Worm (Caenorhabditis elegans) whole organism, L1 larva: Measurements from ENCODE around the gene T21C12.8.

Experiments
- ama-1 ChIP-seq: fragments of 150-350 bp; optimal IDR thresholded peaks from 2 replicates; lab custom pipeline; 2014
- ceh-63 ChIP-seq: fragments of 200-800 bp; sonication (Bioruptor generic); optimal IDR thresholded peaks from 2 replicates; lab custom pipeline; 2018; ENCODE audit warnings: mild to moderate bottlenecking, missing genetic modification characterization, missing compliant biosample characterization
- elt-2 ChIP-seq: sonication (generic microtip); optimal IDR thresholded peaks from 2 replicates; lab custom pipeline; 2016; ENCODE audit warnings: missing genetic modification characterization, mild to moderate bottlenecking, inconsistent platforms, missing compliant biosample characterization, missing genetic modification reagents
- fos-1 ChIP-seq: fragments of 150-350 bp; optimal IDR thresholded peaks from 2 replicates; lab custom pipeline; 2014; ENCODE audit warnings: missing biosample characterization, missing genetic modification characterization
- lin-39 ChIP-seq: fragments of 150-350 bp; optimal IDR thresholded peaks from 2 replicates; lab custom pipeline; 2014; ENCODE audit warnings: missing biosample characterization, missing genetic modification reagents, missing genetic modification characterization
- nhr-12 ChIP-seq: sonication (generic microtip); optimal IDR thresholded peaks from 2 replicates; lab custom pipeline; 2017; ENCODE audit warnings: missing biosample characterization, missing genetic modification characterization
- nhr-28 ChIP-seq: fragments of 150-350 bp; optimal IDR thresholded peaks from 2 replicates; lab custom pipeline; 2014; ENCODE audit warnings: missing biosample characterization, missing genetic modification characterization
- nhr-71 ChIP-seq: sonication (generic microtip); optimal IDR thresholded peaks from 2 replicates; lab custom pipeline; 2016; ENCODE audit warnings: mild to moderate bottlenecking, missing genetic modification characterization, moderate library complexity, missing compliant biosample characterization
- pqm-1 ChIP-seq: sonication (generic microtip); optimal IDR thresholded peaks from 3 replicates; lab custom pipeline; 2017; ENCODE audit warnings: missing biosample characterization, missing genetic modification characterization
- skn-1 ChIP-seq: fragments of 150-350 bp; optimal IDR thresholded peaks from 2 replicates; lab custom pipeline; 2014; ENCODE audit warnings: missing biosample characterization, missing genetic modification characterization
- snpc-4 ChIP-seq: fragments of 150-350 bp; optimal IDR thresholded peaks from 2 replicates; lab custom pipeline; 2014; ENCODE audit warnings: missing biosample characterization, missing genetic modification characterization
- ztf-11 ChIP-seq, 2 experiments: sonication (generic microtip); optimal IDR thresholded peaks; 2 replicates each; lab custom pipeline; 2016 to 2017; ENCODE audit warnings: missing genetic modification characterization in 2 of 2, missing biosample characterization in 1 of 2, missing compliant biosample characterization in 1 of 2

DNA sequence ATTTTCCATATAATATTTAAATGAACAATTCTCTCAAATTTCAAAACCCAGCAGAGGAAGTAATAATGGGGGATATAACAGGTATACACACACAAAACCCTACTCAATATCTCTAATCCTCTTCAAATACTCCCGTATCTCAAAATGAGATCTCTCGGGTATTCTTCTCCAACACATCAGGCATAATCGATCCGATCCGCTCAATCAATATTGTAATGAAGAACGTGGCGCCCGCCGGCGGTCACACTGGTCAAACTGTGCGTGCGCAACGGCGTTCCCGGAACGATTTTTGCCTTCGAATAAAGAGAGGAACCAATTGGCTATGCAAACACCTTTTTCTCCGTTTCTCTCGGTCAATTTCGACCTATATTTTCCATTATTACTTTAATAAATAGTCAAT, 9.7 kb upstream of the T21C12.8 start:
- no peak for TF ChIP-seq lin-39 (tag; lab: Kevin White, UChicago)
- no peak for TF ChIP-seq nhr-28 (tag; lab: Kevin White, UChicago)
- no peak for TF ChIP-seq snpc-4 (tag; lab: Kevin White, UChicago)
- no peak for TF ChIP-seq skn-1 (tag; lab: Kevin White, UChicago)
- TF ChIP-seq nhr-71 (tag; lab: Kevin White, UChicago): no peak
- TF ChIP-seq ama-1: no peak
- TF ChIP-seq ceh-63 (GFP tag; lab: Kevin White, UChicago): no peak
- no peak for TF ChIP-seq elt-2
- TF ChIP-seq ztf-11 (tag; optimal IDR thresholded peaks at IDR 0.05; lab: Kevin White, UChicago): no peak
- no peak for TF ChIP-seq fos-1 (tag; lab: Kevin White, UChicago)
- no peak for TF ChIP-seq nhr-12
- no peak for TF ChIP-seq pqm-1 (tag; lab: Kevin White, UChicago)
